Worm (Caenorhabditis elegans) whole organism, L4 larva: ENCODE data around the gene twk-12.

Experiments used
- F26F4.8 ChIP-seq: fragments of 200-800 bp; sonication (Bioruptor generic); conservative IDR thresholded peaks from 2 replicates; pipeline ENCODE4 v1.3.6; 2022; ENCODE audit warnings: missing genetic modification characterization, missing compliant biosample characterization
- T20F7.1 ChIP-seq: fragments of 200-800 bp; sonication (Bioruptor generic); optimal IDR thresholded peaks from 2 replicates; lab custom pipeline; 2018; ENCODE audit warnings: mild to moderate bottlenecking, missing genetic modification characterization, missing compliant biosample characterization
- Y48G9A.11 ChIP-seq: fragments of 200-800 bp; sonication (Bioruptor generic); IDR thresholded peaks from 2 replicates; pipeline ENCODE4 v1.3.6; 2022; ENCODE audit warnings: missing genetic modification reagents, missing genetic modification characterization, missing compliant biosample characterization
- Y5F2A.4 ChIP-seq: fragments of 200-800 bp; sonication (Bioruptor generic); optimal IDR thresholded peaks from 2 replicates; lab custom pipeline; 2018; ENCODE audit warnings: mild to moderate bottlenecking, missing genetic modification characterization, missing compliant biosample characterization
- aha-1 ChIP-seq: fragments of 150-350 bp; peaks from one replicate; lab custom pipeline; 2014; ENCODE audit warnings: missing biosample characterization, missing genetic modification characterization
- aly-2 ChIP-seq: sonication (generic microtip); optimal IDR thresholded peaks from 2 replicates; lab custom pipeline; 2018; ENCODE audit warnings: missing biosample characterization, missing genetic modification characterization
- ama-1 ChIP-seq: fragments of 150-350 bp; optimal IDR thresholded peaks from 2 replicates; lab custom pipeline; 2014; ENCODE audit warnings: inconsistent platforms, mixed read lengths
- attf-4 ChIP-seq: sonication (generic microtip); optimal IDR thresholded peaks from 3 replicates; lab custom pipeline; 2017; ENCODE audit warnings: missing biosample characterization, missing genetic modification characterization
- ceh-82 ChIP-seq: sonication (generic microtip); optimal IDR thresholded peaks from 2 replicates; lab custom pipeline; 2017; ENCODE audit warnings: missing biosample characterization, missing genetic modification characterization
- daf-16 ChIP-seq, 3 experiments: sonication (generic microtip); optimal IDR thresholded peaks; 2 replicates each; lab custom pipeline; 2016 to 2017; ENCODE audit warnings: missing genetic modification characterization in 3 of 3, missing genetic modification reagents in 3 of 3, mild to moderate bottlenecking in 2 of 3, missing compliant biosample characterization in 2 of 3, missing biosample characterization in 1 of 3, moderate library complexity in 1 of 3
- daf-8 ChIP-seq: fragments of 200-800 bp; sonication (Bioruptor generic); IDR thresholded peaks from 2 replicates; pipeline ENCODE4 v1.3.6; 2022; ENCODE audit warnings: missing genetic modification characterization, missing compliant biosample characterization
- dpl-1 ChIP-seq: fragments of 150-350 bp; optimal IDR thresholded peaks from 2 replicates; lab custom pipeline; 2014; ENCODE audit warnings: missing biosample characterization, missing genetic modification reagents, missing genetic modification characterization
- egl-27 ChIP-seq: sonication (generic microtip); optimal IDR thresholded peaks from 3 replicates; lab custom pipeline; 2017; ENCODE audit warnings: missing biosample characterization, missing genetic modification reagents, missing genetic modification characterization
- fkh-10 ChIP-seq: fragments of 150-350 bp; optimal IDR thresholded peaks from 2 replicates; lab custom pipeline; 2014; ENCODE audit warnings: missing biosample characterization, missing genetic modification reagents, missing genetic modification characterization
- hlh-11 ChIP-seq: fragments of 200-800 bp; sonication (Bioruptor generic); optimal IDR thresholded peaks from 2 replicates; lab custom pipeline; 2018; ENCODE audit warnings: mild to moderate bottlenecking, missing genetic modification characterization, missing compliant biosample characterization
- hlh-30 ChIP-seq: sonication (generic microtip); optimal IDR thresholded peaks from 2 replicates; lab custom pipeline; 2017; ENCODE audit warnings: antibody characterized with exemption, mild to moderate bottlenecking, missing genetic modification characterization, missing compliant biosample characterization; ENCODE audit not compliant: insufficient read depth
- lin-29 ChIP-seq: fragments of 200-800 bp; sonication (Bioruptor generic); IDR thresholded peaks from 2 replicates; pipeline ENCODE4 v1.3.6; 2022; ENCODE audit warnings: missing genetic modification reagents, missing genetic modification characterization, missing compliant biosample characterization
- mdl-1 ChIP-seq, 2 experiments: fragments of 150-350 bp in 1 of 2; sonication (generic microtip) in 1 of 2; optimal IDR thresholded peaks; 2 replicates each; lab custom pipeline; 2014 to 2017; ENCODE audit warnings: missing biosample characterization in 2 of 2, missing genetic modification characterization in 2 of 2
- mdt-29 ChIP-seq: fragments of 200-800 bp; sonication (Bioruptor generic); IDR thresholded peaks from 2 replicates; pipeline ENCODE4 v1.3.6; 2022; ENCODE audit warnings: missing genetic modification reagents, missing genetic modification characterization, missing compliant biosample characterization
- mxl-2 ChIP-seq: fragments of 200-800 bp; sonication (Bioruptor generic); conservative IDR thresholded peaks from 2 replicates; pipeline ENCODE4 v1.3.6; 2022; ENCODE audit warnings: missing genetic modification reagents, missing genetic modification characterization, missing compliant biosample characterization
- mxl-3 ChIP-seq: fragments of 200-800 bp; sonication (Bioruptor generic); optimal IDR thresholded peaks from 2 replicates; lab custom pipeline; 2018; ENCODE audit warnings: mild to moderate bottlenecking, missing genetic modification characterization, missing compliant biosample characterization
- nhr-102 ChIP-seq: sonication (generic microtip); optimal IDR thresholded peaks from 2 replicates; lab custom pipeline; 2016; ENCODE audit warnings: mild to moderate bottlenecking, missing genetic modification characterization, moderate library complexity, missing compliant biosample characterization
- nhr-11 ChIP-seq: fragments of 150-350 bp; optimal IDR thresholded peaks from 2 replicates; lab custom pipeline; 2014; ENCODE audit warnings: missing biosample characterization, missing genetic modification characterization
- nhr-41 ChIP-seq: fragments of 200-800 bp; sonication (Bioruptor generic); IDR thresholded peaks from 2 replicates; pipeline ENCODE4 v1.3.6; 2022; ENCODE audit warnings: missing genetic modification reagents, missing genetic modification characterization, missing compliant biosample characterization
- nhr-6 ChIP-seq: fragments of 150-350 bp; optimal IDR thresholded peaks from 2 replicates; lab custom pipeline; 2014; ENCODE audit warnings: missing biosample characterization, missing genetic modification characterization
- pha-4 ChIP-seq, 2 experiments: fragments of 150-350 bp in 1 of 2; fragments of 200-800 bp in 1 of 2; sonication (Bioruptor generic) in 1 of 2; IDR thresholded peaks in 1 of 2; optimal IDR thresholded peaks in 1 of 2; 2 replicates each; pipeline versions ENCODE4 v1.3.6 to Lab custom; 2014 to 2022; ENCODE audit warnings: missing genetic modification characterization in 2 of 2, missing genetic modification reagents in 2 of 2, missing biosample characterization in 1 of 2, missing compliant biosample characterization in 1 of 2
- php-3 ChIP-seq: fragments of 200-800 bp; sonication (Bioruptor generic); IDR thresholded peaks from 2 replicates; pipeline ENCODE4 v1.3.6; 2022; ENCODE audit warnings: missing genetic modification reagents, missing genetic modification characterization, missing compliant biosample characterization
- skn-1 ChIP-seq: fragments of 150-350 bp; optimal IDR thresholded peaks from 2 replicates; lab custom pipeline; 2014; ENCODE audit warnings: missing biosample characterization, missing genetic modification characterization
- snpc-4 ChIP-seq: fragments of 150-350 bp; optimal IDR thresholded peaks from 2 replicates; lab custom pipeline; 2014; ENCODE audit warnings: missing biosample characterization, missing genetic modification characterization
- spr-3 ChIP-seq: fragments of 200-800 bp; sonication (Bioruptor generic); optimal IDR thresholded peaks from 2 replicates; lab custom pipeline; 2018; ENCODE audit warnings: mild to moderate bottlenecking, missing genetic modification characterization, missing compliant biosample characterization
- unc-130 ChIP-seq: sonication (generic microtip); optimal IDR thresholded peaks from 2 replicates; lab custom pipeline; 2016; ENCODE audit warnings: missing genetic modification reagents, missing genetic modification characterization, missing compliant biosample characterization
- unc-39 ChIP-seq: sonication (generic microtip); optimal IDR thresholded peaks from 2 replicates; lab custom pipeline; 2017; ENCODE audit warnings: missing biosample characterization, missing genetic modification characterization
- unc-62 ChIP-seq, 3 experiments: fragments of 150-350 bp in 1 of 3; sonication (generic microtip); optimal IDR thresholded peaks in 2 of 3; peaks in 1 of 3; 1 replicate in 1 of 3; 2 replicates in 2 of 3; lab custom pipeline; 2014 to 2017; ENCODE audit warnings: missing biosample characterization in 3 of 3, missing genetic modification characterization in 3 of 3, missing genetic modification reagents in 3 of 3, missing genotype in 1 of 3

twk-12 gene

DNA sequence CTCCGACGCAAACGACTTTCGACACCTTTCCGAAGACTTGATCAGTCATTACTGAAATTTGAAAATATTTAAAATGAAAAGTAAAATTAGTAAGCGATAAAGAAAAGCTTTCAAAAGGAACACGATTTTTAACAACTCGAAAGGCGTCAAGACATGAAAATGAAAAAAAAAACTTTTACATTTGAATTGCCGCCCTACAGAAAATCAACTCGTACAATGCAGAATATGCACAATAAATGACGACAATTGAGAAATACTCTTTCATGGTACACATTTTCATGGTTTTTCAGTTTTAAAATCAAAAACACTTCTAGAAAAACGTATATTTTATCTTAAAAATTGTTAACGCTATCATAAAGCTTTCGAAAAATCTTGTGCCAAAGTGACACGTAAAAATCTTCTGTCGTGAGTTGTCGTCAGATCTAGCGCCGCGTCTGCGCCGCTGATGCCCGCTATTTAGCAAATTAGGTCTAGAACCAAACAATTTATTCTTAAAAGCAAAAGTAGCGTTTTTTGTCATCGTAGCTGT is 5.9 kb upstream of the twk-12 start, which contains the start of gene sqv-4 (continued):
- TF ChIP-seq daf-8 (no peak), egl-27 (tag; lab: Kevin White, UChicago) (no peak), nhr-11 (tag; lab: Kevin White, UChicago) (no peak), spr-3 (GFP tag; lab: Kevin White, UChicago) (no peak), attf-4 (tag; lab: Kevin White, UChicago) (no peak), aha-1 (tag; lab: Kevin White, UChicago) (peak; percentile 86), pha-4 (GFP tag; IDR thresholded peaks at IDR 0.05; lab: Robert Waterston, UW) (no peak), pha-4 (tag; optimal IDR thresholded peaks at IDR 0.05; lab: Kevin White, UChicago) (no peak), dpl-1 (GFP tag; lab: Kevin White, UChicago) (peak; percentile 77), lin-29 (GFP tag; lab: Robert Waterston, UW) (no peak), T20F7.1 (GFP tag; lab: Kevin White, UChicago) (peak; percentile 36), F26F4.8 (GFP tag; lab: Robert Waterston, UW) (no peak), Y48G9A.11 (GFP tag; lab: Robert Waterston, UW) (no peak), ama-1 (lab: Kevin White, UChicago) (no peak), mxl-3 (GFP tag; lab: Kevin White, UChicago) (no peak)

- no peak for TF ChIP-seq mdt-29 (GFP tag; lab: Robert Waterston, UW)
- TF ChIP-seq, all 104 proteins: peak for 0
Measured at ce11 chrV:10662000-10662399, 5.4 kb upstream of the twk-12 start.

- TF ChIP-seq unc-62 (GFP tag; optimal IDR thresholded peaks at IDR 0.05 in 1 of 2; lab: Kevin White, UChicago) (peak in 1 of 2 experiments; percentile 31), unc-62 (tag; optimal IDR thresholded peaks at IDR 0.05; lab: Kevin White, UChicago) (no peak), nhr-41 (GFP tag; lab: Robert Waterston, UW) (no peak)
- TF ChIP-seq, all 104 proteins: peak for 1
Measured at ce11 chrV:10664271-10664670, 3.1 kb upstream of the twk-12 start.

ce11 chrV:10670817-10671216 is 3.4 kb downstream of the twk-12 start:
- TF ChIP-seq unc-39 (tag; lab: Kevin White, UChicago), result no peak
- TF ChIP-seq daf-16 (GFP tag; optimal IDR thresholded peaks at IDR 0.05; lab: Kevin White, UChicago), result no peak
- no peak for TF ChIP-seq daf-16 (tag; optimal IDR thresholded peaks at IDR 0.05; lab: Kevin White, UChicago)
- peak in 1 of 2 experiments; percentile 77 for TF ChIP-seq unc-62 (GFP tag; optimal IDR thresholded peaks at IDR 0.05 in 1 of 2; lab: Kevin White, UChicago)
- no peak for TF ChIP-seq unc-62 (tag; optimal IDR thresholded peaks at IDR 0.05; lab: Kevin White, UChicago)
- TF ChIP-seq, all 104 proteins: peak for 1

ce11 chrV:10671618-10672017 is 4.2 kb downstream of the twk-12 start, which contains the start of gene ceh-22:
TSS of gene ceh-22 (plus strand) at chrV:10671918.
- TF ChIP-seq hlh-11 (tag; lab: Kevin White, UChicago) (no peak), ceh-82 (no peak), mdl-1 (tag; optimal IDR thresholded peaks at IDR 0.05; lab: Kevin White, UChicago) (no peak), snpc-4 (tag; lab: Kevin White, UChicago) (no peak), unc-130 (GFP tag; lab: Kevin White, UChicago) (no peak), dpl-1 (GFP tag; lab: Kevin White, UChicago) (no peak), hlh-30 (tag; lab: Kevin White, UChicago) (no peak), skn-1 (tag; lab: Kevin White, UChicago) (no peak)

DNA sequence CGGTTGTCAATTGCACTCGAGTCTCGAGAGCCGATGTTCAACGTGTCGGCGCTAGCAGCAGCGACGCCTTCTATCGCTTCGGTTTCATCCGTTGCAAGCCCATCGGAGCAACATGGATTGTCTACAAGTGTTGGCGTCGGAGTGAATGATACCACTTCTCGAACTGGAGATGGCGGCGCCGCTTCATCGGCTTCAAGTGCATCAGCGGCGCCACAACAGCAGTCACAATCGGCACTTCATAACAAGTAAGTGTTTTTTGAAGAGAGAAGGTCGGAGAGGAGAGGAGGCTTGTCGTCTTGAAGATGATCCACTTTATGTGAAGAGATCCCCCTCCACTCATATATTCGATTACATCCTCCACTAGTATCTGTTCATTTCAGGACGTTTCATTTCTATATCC is 5.2 kb downstream of the twk-12 start:
- TF ChIP-seq php-3 (GFP tag; lab: Robert Waterston, UW) (no peak), fkh-10 (no peak), aly-2 (tag; lab: Kevin White, UChicago) (no peak), nhr-102 (tag; lab: Kevin White, UChicago) (no peak), mxl-2 (no peak), nhr-6 (tag; lab: Kevin White, UChicago) (no peak), Y5F2A.4 (GFP tag; lab: Kevin White, UChicago) (no peak)
